Worm (Caenorhabditis elegans): ENCODE data around the gene C17C3.3.

DNA sequence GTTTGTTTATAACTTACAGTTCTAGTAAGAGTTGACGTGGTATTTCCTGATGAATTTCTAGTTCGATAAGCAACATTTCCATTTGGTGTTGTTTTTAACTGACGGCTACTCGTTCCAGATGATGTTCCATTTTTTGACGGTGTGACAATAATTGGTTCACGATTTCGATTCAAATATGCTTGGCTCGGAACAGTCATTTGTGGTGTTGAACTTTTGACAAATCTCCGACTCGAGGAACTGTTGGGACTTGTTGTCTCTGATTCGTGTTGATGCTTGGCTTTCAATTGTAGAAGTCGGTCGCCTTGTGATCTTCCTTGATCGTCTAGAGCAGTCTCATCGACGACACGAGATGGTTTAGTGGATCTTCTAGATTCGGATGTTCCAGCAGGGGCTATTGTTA lies 30.0 kb downstream of the C17C3.3 start:
- TF ChIP-seq ama-1 (optimal IDR thresholded peaks at IDR 0.05) (no peak), scrt-1 (GFP tag; IDR thresholded peaks at IDR 0.05) (no peak), flt-1 (GFP tag; IDR thresholded peaks at IDR 0.05) (no peak), F13C5.2 (tag; optimal IDR thresholded peaks at IDR 0.05) (no peak), pes-1 (GFP tag; IDR thresholded peaks at IDR 0.05) (no peak), B0310.2 (tag; optimal IDR thresholded peaks at IDR 0.05) (no peak)

All from whole organism, early embryonic.